Worm (Caenorhabditis elegans) whole organism, early embryonic: Measurements from ENCODE around the gene Y51H4A.8.
"Not testable (repeated sequence)": the region's sequence is repeated elsewhere in the genome, so short reads cannot be mapped to it uniquely, and the experiment has no call there.

Experiments used
- B0310.2 ChIP-seq: sonication (generic microtip); optimal IDR thresholded peaks from 2 replicates; lab custom pipeline; 2016; ENCODE audit warnings: mild to moderate bottlenecking, missing genetic modification characterization, missing compliant biosample characterization
- F13C5.2 ChIP-seq: sonication (generic microtip); optimal IDR thresholded peaks from 2 replicates; lab custom pipeline; 2017; ENCODE audit warnings: mild to moderate bottlenecking, missing genetic modification characterization, inconsistent platforms, missing compliant biosample characterization
- aly-1 ChIP-seq: sonication (generic microtip); optimal IDR thresholded peaks from 2 replicates; lab custom pipeline; 2016; ENCODE audit warnings: missing genetic modification characterization, missing compliant biosample characterization
- ama-1 ChIP-seq: fragments of 150-350 bp; optimal IDR thresholded peaks from 2 replicates; lab custom pipeline; 2014
- ceh-13 ChIP-seq: fragments of 200-800 bp; sonication (Bioruptor generic); optimal IDR thresholded peaks from 2 replicates; lab custom pipeline; 2018; ENCODE audit warnings: mild to moderate bottlenecking, missing genetic modification characterization, missing compliant biosample characterization
- ceh-36 ChIP-seq: sonication (generic microtip); optimal IDR thresholded peaks from 2 replicates; lab custom pipeline; 2016; ENCODE audit warnings: missing genetic modification characterization, inconsistent platforms, missing compliant biosample characterization
- ets-7 ChIP-seq: sonication (generic microtip); optimal IDR thresholded peaks from 2 replicates; lab custom pipeline; 2016; ENCODE audit warnings: missing genotype, missing genetic modification characterization, missing compliant biosample characterization
- flt-1 ChIP-seq: fragments of 200-800 bp; sonication (Bioruptor generic); IDR thresholded peaks from 2 replicates; pipeline ENCODE4 v1.3.6; 2022; ENCODE audit warnings: missing genetic modification characterization, missing compliant biosample characterization
- hmbx-1 ChIP-seq: sonication (generic microtip); optimal IDR thresholded peaks from 2 replicates; lab custom pipeline; 2016; ENCODE audit warnings: mild to moderate bottlenecking, missing genetic modification characterization, missing compliant biosample characterization
- hmg-4 ChIP-seq: fragments of 200-800 bp; sonication (Bioruptor generic); optimal IDR thresholded peaks from 2 replicates; lab custom pipeline; 2018; ENCODE audit warnings: mild to moderate bottlenecking, missing genetic modification characterization, missing compliant biosample characterization
- hnd-1 ChIP-seq: sonication (generic microtip); optimal IDR thresholded peaks from 2 replicates; lab custom pipeline; 2016; ENCODE audit warnings: missing genetic modification characterization, missing compliant biosample characterization
- pes-1 ChIP-seq: fragments of 200-800 bp; sonication (Bioruptor generic); IDR thresholded peaks from 2 replicates; pipeline ENCODE4 v1.3.6; 2022; ENCODE audit warnings: missing genetic modification reagents, missing genetic modification characterization, missing compliant biosample characterization
- scrt-1 ChIP-seq: fragments of 200-800 bp; sonication (Bioruptor generic); IDR thresholded peaks from 2 replicates; pipeline ENCODE4 v1.3.6; 2022; ENCODE audit warnings: missing genetic modification characterization, missing compliant biosample characterization
- sea-1 ChIP-seq: fragments of 200-800 bp; sonication (Bioruptor generic); conservative IDR thresholded peaks from 2 replicates; pipeline ENCODE4 v1.3.6; 2022; ENCODE audit warnings: missing genetic modification characterization, missing compliant biosample characterization
- tbx-11 ChIP-seq: fragments of 200-800 bp; sonication (Bioruptor generic); IDR thresholded peaks from 2 replicates; pipeline ENCODE4 v1.3.6; 2022; ENCODE audit warnings: missing genetic modification characterization, missing compliant biosample characterization
- tbx-37 ChIP-seq: fragments of 200-800 bp; sonication (Bioruptor generic); conservative IDR thresholded peaks from 2 replicates; pipeline ENCODE4 v1.3.6; 2022; ENCODE audit warnings: missing genetic modification reagents, missing genetic modification characterization, missing compliant biosample characterization
- tra-4 ChIP-seq: sonication (generic microtip); optimal IDR thresholded peaks from 2 replicates; lab custom pipeline; 2017; ENCODE audit warnings: missing genetic modification characterization, missing compliant biosample characterization

Gene Y51H4A.8

DNA sequence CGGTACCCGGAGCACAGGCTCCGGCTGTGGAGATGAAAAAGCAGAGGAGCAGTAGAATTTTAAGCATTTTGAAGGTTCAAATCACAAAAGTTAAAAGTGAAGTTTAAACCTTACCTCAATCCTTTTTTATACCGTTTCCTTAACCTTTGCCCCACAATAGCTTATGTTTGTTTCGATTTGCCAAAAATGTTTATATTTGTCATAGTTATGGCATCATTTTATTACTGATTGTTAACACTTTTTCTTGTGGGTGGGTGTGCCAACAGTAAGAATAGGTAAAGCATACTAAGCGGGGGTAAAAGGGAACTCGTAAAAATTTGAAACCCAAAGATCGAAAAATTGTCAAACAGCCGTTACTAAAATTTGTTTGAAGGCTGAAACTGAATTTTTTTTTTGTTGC lies at the start of gene Y51H4A.8:
Y51H4A.8 (minus strand) TSS at position 101 of the 400 bp plus-strand sequence.
- no peak for TF ChIP-seq ceh-13 (GFP tag; lab: Kevin White, UChicago)
- TF ChIP-seq hmbx-1 = no peak
- TF ChIP-seq scrt-1 (GFP tag; lab: Robert Waterston, UW) = no peak
- TF ChIP-seq hnd-1 (tag; lab: Kevin White, UChicago) = no peak
- TF ChIP-seq tbx-37 (GFP tag; lab: Robert Waterston, UW) = no peak
- no peak for TF ChIP-seq pes-1
- no peak for TF ChIP-seq ets-7 (tag; lab: Kevin White, UChicago)
- TF ChIP-seq tbx-11 (GFP tag; lab: Robert Waterston, UW) = no peak
- no peak for TF ChIP-seq aly-1
- no peak for TF ChIP-seq ceh-36 (tag; lab: Kevin White, UChicago)
- TF ChIP-seq F13C5.2 (tag; lab: Kevin White, UChicago) = no peak
- TF ChIP-seq ama-1 (lab: Kevin White, UChicago) = no peak
- TF ChIP-seq flt-1 (GFP tag; lab: Robert Waterston, UW) = no peak
- no peak for TF ChIP-seq B0310.2
- TF ChIP-seq hmg-4 (GFP tag; lab: Kevin White, UChicago) = no peak
- TF ChIP-seq tra-4 (tag; lab: Kevin White, UChicago) = no peak
- no peak for TF ChIP-seq sea-1 (GFP tag; lab: Robert Waterston, UW)

ce11 chrIV:16627676-16628075 lies 49.3 kb upstream of the Y51H4A.8 start, which contains the start of gene fipr-28:
fipr-28 (plus strand) TSS chrIV:16627976.
- TF ChIP-seq scrt-1 (GFP tag; lab: Robert Waterston, UW) = no peak
- no peak for TF ChIP-seq ceh-13 (GFP tag; lab: Kevin White, UChicago)

ce11 chrIV:16625909-16626308 lies 47.6 kb upstream of the Y51H4A.8 start, which contains the start of gene fip-7:
fip-7 (plus strand) TSS chrIV:16626209.
- not testable (repeated sequence) for TF ChIP-seq ama-1 (lab: Kevin White, UChicago); tbx-11 (GFP tag; lab: Robert Waterston, UW); ceh-13 (GFP tag; lab: Kevin White, UChicago)

- TF ChIP-seq B0310.2 (no peak), ceh-13 (GFP tag; lab: Kevin White, UChicago) (no peak), pes-1 (no peak), ama-1 (lab: Kevin White, UChicago) (no peak), tbx-11 (GFP tag; lab: Robert Waterston, UW) (no peak), ceh-36 (tag; lab: Kevin White, UChicago) (no peak), ets-7 (tag; lab: Kevin White, UChicago) (no peak), F13C5.2 (tag; lab: Kevin White, UChicago) (no peak), tbx-37 (GFP tag; lab: Robert Waterston, UW) (no peak), aly-1 (no peak), flt-1 (GFP tag; lab: Robert Waterston, UW) (no peak), hmbx-1 (no peak), hmg-4 (GFP tag; lab: Kevin White, UChicago) (no peak), sea-1 (GFP tag; lab: Robert Waterston, UW) (no peak), hnd-1 (tag; lab: Kevin White, UChicago) (no peak), tra-4 (tag; lab: Kevin White, UChicago) (no peak), scrt-1 (GFP tag; lab: Robert Waterston, UW) (no peak)
Observed at ce11 chrIV:16622522-16622921, 44.2 kb upstream of the Y51H4A.8 start.

DNA sequence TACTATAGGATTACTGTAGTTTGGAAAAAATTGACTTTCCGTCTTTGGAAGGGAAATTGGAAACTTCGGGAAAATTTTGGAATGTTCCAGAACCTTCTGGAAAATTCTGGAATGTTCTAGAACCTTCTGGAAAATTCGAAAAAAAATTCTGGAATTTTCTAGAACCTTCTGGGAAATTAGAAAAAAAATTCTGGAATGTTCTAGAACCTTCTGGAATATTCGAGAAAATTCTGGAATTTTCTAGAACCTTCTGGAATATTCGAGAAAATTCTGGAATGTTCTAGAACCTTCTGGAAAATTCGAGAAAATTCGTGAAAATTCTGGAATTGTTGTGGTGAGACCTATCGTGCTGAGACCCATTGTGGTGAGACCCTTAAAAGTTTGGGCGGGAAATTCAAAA lies 36.8 kb upstream of the Y51H4A.8 start:
- TF ChIP-seq pes-1 = peak; percentile 46; the same call in 1 of the 2 replicates
- TF ChIP-seq flt-1 (GFP tag; lab: Robert Waterston, UW) = peak; percentile 42; the same call in 1 of the 2 replicates

ce11 chrIV:16602676-16603075 lies 24.3 kb upstream of the Y51H4A.8 start, which contains the start of gene col-137:
col-137 (minus strand) TSS chrIV:16602776.
- TF ChIP-seq ceh-36 (tag; lab: Kevin White, UChicago) (no peak), tbx-11 (GFP tag; lab: Robert Waterston, UW) (no peak), ama-1 (lab: Kevin White, UChicago) (no peak), tra-4 (tag; lab: Kevin White, UChicago) (no peak), sea-1 (GFP tag; lab: Robert Waterston, UW) (no peak), ets-7 (tag; lab: Kevin White, UChicago) (no peak), scrt-1 (GFP tag; lab: Robert Waterston, UW) (no peak)

DNA sequence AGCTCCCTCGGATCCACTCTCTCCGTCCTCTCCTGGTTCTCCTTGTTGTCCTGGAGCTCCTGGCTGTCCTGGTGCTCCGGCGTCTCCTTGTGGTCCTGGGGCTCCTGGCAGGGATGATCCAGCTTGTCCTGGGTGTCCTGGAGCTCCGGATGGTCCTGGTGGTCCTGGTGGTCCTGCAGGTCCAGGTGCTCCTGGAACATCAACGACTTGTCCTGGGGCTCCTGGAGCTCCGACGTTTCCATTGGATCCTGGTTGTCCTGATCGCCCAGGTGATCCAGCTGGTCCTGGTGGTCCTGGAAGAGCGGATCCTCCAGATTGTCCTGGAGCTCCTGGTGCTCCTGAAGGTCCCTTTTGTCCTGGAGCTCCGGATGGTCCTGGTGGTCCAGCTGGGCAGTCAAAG lies 23.2 kb upstream of the Y51H4A.8 start:
- no peak for TF ChIP-seq aly-1
- no peak for TF ChIP-seq hnd-1 (tag; lab: Kevin White, UChicago)
- no peak for TF ChIP-seq tbx-11 (GFP tag; lab: Robert Waterston, UW)
- TF ChIP-seq pes-1 = no peak
- no peak for TF ChIP-seq ceh-36 (tag; lab: Kevin White, UChicago)
- TF ChIP-seq ceh-13 (GFP tag; lab: Kevin White, UChicago) = no peak
- TF ChIP-seq hmbx-1 = no peak
- no peak for TF ChIP-seq scrt-1 (GFP tag; lab: Robert Waterston, UW)
- no peak for TF ChIP-seq B0310.2
- no peak for TF ChIP-seq hmg-4 (GFP tag; lab: Kevin White, UChicago)
- TF ChIP-seq sea-1 (GFP tag; lab: Robert Waterston, UW) = no peak
- no peak for TF ChIP-seq flt-1 (GFP tag; lab: Robert Waterston, UW)
- no peak for TF ChIP-seq ama-1 (lab: Kevin White, UChicago)
- TF ChIP-seq tra-4 (tag; lab: Kevin White, UChicago) = no peak
- TF ChIP-seq F13C5.2 (tag; lab: Kevin White, UChicago) = no peak

DNA sequence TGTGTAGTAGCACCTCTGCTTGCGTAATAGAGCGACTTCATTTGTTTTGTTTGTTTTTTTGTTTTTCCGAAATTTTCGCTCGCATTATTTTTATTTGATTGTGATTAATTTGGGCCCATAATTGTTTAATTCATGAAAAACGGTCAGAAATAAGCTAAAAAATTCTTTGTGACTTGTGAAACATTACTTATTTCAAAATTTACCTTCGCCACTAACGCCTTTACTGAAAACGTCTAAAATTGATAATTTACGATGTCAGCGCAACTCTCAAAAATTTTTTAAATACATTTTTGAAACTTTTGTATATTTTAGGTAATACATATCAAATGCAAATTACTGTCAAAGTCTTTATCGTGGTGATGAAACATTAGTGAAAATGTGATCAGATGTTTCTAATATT lies 17.4 kb downstream of the Y51H4A.8 start:
- TF ChIP-seq ceh-36 (tag; lab: Kevin White, UChicago) (no peak), hnd-1 (tag; lab: Kevin White, UChicago) (no peak), hmbx-1 (no peak), tbx-11 (GFP tag; lab: Robert Waterston, UW) (no peak), pes-1 (no peak), scrt-1 (GFP tag; lab: Robert Waterston, UW) (no peak), aly-1 (no peak), flt-1 (GFP tag; lab: Robert Waterston, UW) (no peak), tbx-37 (GFP tag; lab: Robert Waterston, UW) (no peak), B0310.2 (no peak), F13C5.2 (tag; lab: Kevin White, UChicago) (no peak)
